Worm (Caenorhabditis elegans): ENCODE results near the gene K02C4.3.

ce11 chrII:8032657-8033056 is 54.0 kb downstream of the K02C4.3 start, which contains the start of gene nrf-6:
- TF ChIP-seq unc-62 (GFP tag; optimal IDR thresholded peaks at IDR 0.05) (no peak), ceh-82 (tag; optimal IDR thresholded peaks at IDR 0.05) (no peak), lin-39 (tag; optimal IDR thresholded peaks at IDR 0.05) (no peak), ztf-11 (tag; optimal IDR thresholded peaks at IDR 0.05) (no peak), sea-2 (GFP tag; optimal IDR thresholded peaks at IDR 0.05) (no peak), pha-4 (tag; optimal IDR thresholded peaks at IDR 0.05) (no peak), unc-39 (tag; optimal IDR thresholded peaks at IDR 0.05) (no peak), nhr-76 (tag; optimal IDR thresholded peaks at IDR 0.05) (no peak), hmg-11 (tag; optimal IDR thresholded peaks at IDR 0.05) (no peak), skn-1 (tag; optimal IDR thresholded peaks at IDR 0.05) (no peak)

Measured in whole organism, L3 larva.